Worm (Caenorhabditis elegans): ENCODE results near the gene Y55D5A.4.

DNA sequence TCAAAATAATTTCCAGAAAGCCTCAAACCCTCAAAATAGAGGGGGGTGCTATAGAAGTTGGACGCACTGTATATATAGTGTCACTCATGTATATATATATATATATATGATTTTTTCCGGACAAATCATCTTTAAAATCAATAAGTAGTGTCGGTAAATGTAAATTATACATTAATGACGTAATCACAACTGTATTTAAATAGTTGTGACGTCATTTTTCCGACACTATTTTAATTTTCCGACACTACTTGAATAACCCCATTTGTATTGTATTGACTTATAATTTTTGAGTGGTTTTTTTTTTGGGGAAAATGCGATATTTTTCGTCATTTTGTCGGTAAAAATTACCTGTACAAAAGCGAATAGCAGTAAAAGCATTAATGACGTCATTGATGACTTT is 29.0 kb upstream of the Y55D5A.4 start:
- TF ChIP-seq snpc-4 (tag; optimal IDR thresholded peaks at IDR 0.05): no peak
- no peak for TF ChIP-seq R02D3.7 (tag; optimal IDR thresholded peaks at IDR 0.05)
- no peak for TF ChIP-seq nhr-76 (tag; optimal IDR thresholded peaks at IDR 0.05)
- no peak for TF ChIP-seq unc-62 (GFP tag; optimal IDR thresholded peaks at IDR 0.05 in 1 of 2)
- no peak for TF ChIP-seq unc-62 (tag; optimal IDR thresholded peaks at IDR 0.05)
- no peak for TF ChIP-seq dpl-1 (GFP tag; optimal IDR thresholded peaks at IDR 0.05)
- no peak for TF ChIP-seq ama-1 (optimal IDR thresholded peaks at IDR 0.05)
- no peak for TF ChIP-seq unc-39 (tag; optimal IDR thresholded peaks at IDR 0.05)
- no peak for TF ChIP-seq zfp-2 (tag; optimal IDR thresholded peaks at IDR 0.05)
- no peak for TF ChIP-seq ceh-82 (tag; optimal IDR thresholded peaks at IDR 0.05)
- no peak for TF ChIP-seq ztf-11 (tag; optimal IDR thresholded peaks at IDR 0.05)
